Fruit fly (Drosophila melanogaster) whole organism: ENCODE data around the gene CG31174.

Experiments
- CG8478 ChIP-seq: fragments of >200 bp; optimal IDR thresholded peaks from 2 replicates; lab custom pipeline; 2018; ENCODE audit warnings: inconsistent platforms
- Dll ChIP-seq: fragments of >200 bp; optimal IDR thresholded peaks from 2 replicates; lab custom pipeline; 2017
- EcR ChIP-seq, 2 experiments: fragments of >200 bp; optimal IDR thresholded peaks; 2 replicates each; lab custom pipeline; 2017; ENCODE audit warnings: missing biosample characterization in 2 of 2, missing genetic modification characterization in 2 of 2, missing genetic modification reagents in 2 of 2
- pan ChIP-seq: fragments of >200 bp; optimal IDR thresholded peaks from 2 replicates; lab custom pipeline; 2017
- psq ChIP-seq: fragments of >200 bp; optimal IDR thresholded peaks from 2 replicates; lab custom pipeline; 2017
- usp ChIP-seq: fragments of >200 bp; optimal IDR thresholded peaks from 2 replicates; lab custom pipeline; 2017; ENCODE audit warnings: missing biosample characterization, missing genetic modification characterization, mixed read lengths

Gene CG31174

dm6 chr3R:21877636-21878035 lies 8.3 kb upstream of the CG31174 start, which contains the start of gene P5CDh2:
Gene P5CDh2 (plus strand): TSS chr3R:21877936.
- TF ChIP-seq usp (GFP tag; lab: Kevin White, UChicago) (no peak), psq (lab: Kevin White, UChicago) (no peak), Dll (lab: Kevin White, UChicago) (no peak), pan (lab: Kevin White, UChicago) (no peak), EcR (GFP tag; optimal IDR thresholded peaks at IDR 0.05; lab: Kevin White, UChicago) (no peak), CG8478 (lab: Kevin White, UChicago) (no peak)

dm6 chr3R:21874982-21875466 lies 5.7 kb upstream of the CG31174 start, which contains the start of gene CG6656:
Gene CG6656 (plus strand): TSS chr3R:21875293.
- TF ChIP-seq CG8478 (lab: Kevin White, UChicago) = peak; percentile 68
- no peak for TF ChIP-seq Dll (lab: Kevin White, UChicago)
- TF ChIP-seq pan (lab: Kevin White, UChicago) = peak; percentile 72

dm6 chr3R:21873439-21873838 lies 4.1 kb upstream of the CG31174 start, which contains the start of gene CG31178:
Gene CG31178 (plus strand): TSS chr3R:21873739.
- no peak for TF ChIP-seq pan (lab: Kevin White, UChicago)
- TF ChIP-seq EcR (GFP tag; optimal IDR thresholded peaks at IDR 0.05; lab: Kevin White, UChicago) = no peak
- TF ChIP-seq usp (GFP tag; lab: Kevin White, UChicago) = no peak
- TF ChIP-seq psq (lab: Kevin White, UChicago) = no peak
- no peak for TF ChIP-seq Dll (lab: Kevin White, UChicago)
- no peak for TF ChIP-seq CG8478 (lab: Kevin White, UChicago)

- no peak for TF ChIP-seq pan (lab: Kevin White, UChicago)
- TF ChIP-seq EcR (GFP tag; optimal IDR thresholded peaks at IDR 0.05; lab: Kevin White, UChicago) = no peak
- no peak for TF ChIP-seq usp (GFP tag; lab: Kevin White, UChicago)
- no peak for TF ChIP-seq CG8478 (lab: Kevin White, UChicago)
- TF ChIP-seq Dll (lab: Kevin White, UChicago) = no peak
- TF ChIP-seq psq (lab: Kevin White, UChicago) = no peak
These were observed 2.1 kb upstream of the CG31174 start for dm6 chr3R:21871348-21871940.

dm6 chr3R:21870158-21870971 lies 1.1 kb upstream of the CG31174 start, which contains the start of gene CG31431:
Gene CG31431 (plus strand): TSS chr3R:21870681.
- TF ChIP-seq Dll (lab: Kevin White, UChicago) (no peak), EcR (GFP tag; optimal IDR thresholded peaks at IDR 0.05; lab: Kevin White, UChicago) (no peak), pan (lab: Kevin White, UChicago) (no peak), CG8478 (lab: Kevin White, UChicago) (no peak), usp (GFP tag; lab: Kevin White, UChicago) (no peak), psq (lab: Kevin White, UChicago) (no peak)

dm6 chr3R:21867819-21868218 lies 1.5 kb downstream of the CG31174 start, which contains the start of the genes CG6569 and Cby:
Gene CG6569 (minus strand): TSS chr3R:21867919.
Gene Cby (plus strand): TSS chr3R:21868003.
- TF ChIP-seq CG8478 (lab: Kevin White, UChicago) (no peak), usp (GFP tag; lab: Kevin White, UChicago) (no peak), EcR (GFP tag; optimal IDR thresholded peaks at IDR 0.05; lab: Kevin White, UChicago) (no peak), pan (lab: Kevin White, UChicago) (no peak), psq (lab: Kevin White, UChicago) (no peak), Dll (lab: Kevin White, UChicago) (no peak)

- no peak for TF ChIP-seq CG8478 (lab: Kevin White, UChicago)
- TF ChIP-seq pan (lab: Kevin White, UChicago) = no peak
- no peak for TF ChIP-seq usp (GFP tag; lab: Kevin White, UChicago)
- no peak for TF ChIP-seq Dll (lab: Kevin White, UChicago)
- TF ChIP-seq psq (lab: Kevin White, UChicago) = no peak
- TF ChIP-seq EcR (GFP tag; optimal IDR thresholded peaks at IDR 0.05; lab: Kevin White, UChicago) = no peak
These were observed 4.3 kb downstream of the CG31174 start, which contains the start of gene lsn for dm6 chr3R:21864992-21865391. Gene lsn (plus strand): TSS chr3R:21865168.

dm6 chr3R:21864484-21864883 lies 4.8 kb downstream of the CG31174 start:
- TF ChIP-seq EcR (GFP tag; optimal IDR thresholded peaks at IDR 0.05; lab: Kevin White, UChicago) (no peak), pan (lab: Kevin White, UChicago) (no peak), usp (GFP tag; lab: Kevin White, UChicago) (no peak), Dll (lab: Kevin White, UChicago) (no peak), psq (lab: Kevin White, UChicago) (no peak), CG8478 (lab: Kevin White, UChicago) (no peak)

dm6 chr3R:21863817-21864384 lies 5.4 kb downstream of the CG31174 start:
- no peak for TF ChIP-seq Dll (lab: Kevin White, UChicago)
- no peak for TF ChIP-seq EcR (GFP tag; optimal IDR thresholded peaks at IDR 0.05; lab: Kevin White, UChicago)
- TF ChIP-seq psq (lab: Kevin White, UChicago) = no peak
- no peak for TF ChIP-seq pan (lab: Kevin White, UChicago)
- TF ChIP-seq usp (GFP tag; lab: Kevin White, UChicago) = no peak
- no peak for TF ChIP-seq CG8478 (lab: Kevin White, UChicago)

- TF ChIP-seq CG8478 (lab: Kevin White, UChicago) (no peak), pan (lab: Kevin White, UChicago) (no peak), usp (GFP tag; lab: Kevin White, UChicago) (no peak), Dll (lab: Kevin White, UChicago) (no peak), EcR (GFP tag; optimal IDR thresholded peaks at IDR 0.05; lab: Kevin White, UChicago) (no peak), psq (lab: Kevin White, UChicago) (no peak)
These were observed 6.4 kb downstream of the CG31174 start for dm6 chr3R:21862868-21863267.
